Fruit fly (Drosophila melanogaster) Kc167 (cell line): ENCODE data around the gene MED27.

Experiments
- Myc ChIP-seq: fragments of >200 bp; optimal IDR thresholded peaks from 2 replicates; lab custom pipeline; 2017; ENCODE audit warnings: missing external identifiers
- Sin3A ChIP-seq: fragments of >200 bp; optimal IDR thresholded peaks from 2 replicates; lab custom pipeline; 2018; ENCODE audit warnings: missing external identifiers
- h ChIP-seq: fragments of >200 bp; optimal IDR thresholded peaks from 3 replicates; lab custom pipeline; 2018; ENCODE audit warnings: missing external identifiers
- insv ChIP-seq: fragments of >200 bp; optimal IDR thresholded peaks from 3 replicates; lab custom pipeline; 2018; ENCODE audit warnings: missing external identifiers
- psq ChIP-seq: fragments of >200 bp; optimal IDR thresholded peaks from 2 replicates; lab custom pipeline; 2017; ENCODE audit warnings: missing external identifiers
- ttk ChIP-seq: sonication (Bioruptor generic); optimal IDR thresholded peaks from 2 replicates; lab custom pipeline; 2017; ENCODE audit warnings: missing external identifiers

dm6 chr3R:5696384-5696783 lies 41.4 kb downstream of the MED27 start:
- TF ChIP-seq psq (lab: Kevin White, UChicago) (no peak), insv (lab: Kevin White, UChicago) (no peak), h (lab: Kevin White, UChicago) (no peak), Myc (lab: Kevin White, UChicago) (no peak), Sin3A (lab: Kevin White, UChicago) (no peak), ttk (no peak)
